Worm (Caenorhabditis elegans) whole organism, late embryonic: Measurements from ENCODE around the gene ugt-10.

ENCODE experiments used
- K09A11.1 ChIP-seq: sonication (generic microtip); optimal IDR thresholded peaks from 2 replicates; lab custom pipeline; 2017; ENCODE audit warnings: antibody characterized with exemption, mild to moderate bottlenecking, missing genetic modification characterization, missing compliant biosample characterization; ENCODE audit not compliant: insufficient read depth
- T23F11.4 ChIP-seq: fragments of 200-800 bp; sonication (Bioruptor generic); optimal IDR thresholded peaks from 2 replicates; lab custom pipeline; 2018; ENCODE audit warnings: mild to moderate bottlenecking, missing genetic modification characterization, missing compliant biosample characterization
- Y22D7AL.16 ChIP-seq: sonication (generic microtip); optimal IDR thresholded peaks from 2 replicates; lab custom pipeline; 2016; ENCODE audit warnings: missing genetic modification characterization, missing compliant biosample characterization
- ceh-19 ChIP-seq: fragments of 200-800 bp; sonication (Bioruptor generic); optimal IDR thresholded peaks from 2 replicates; lab custom pipeline; 2018; ENCODE audit warnings: mild to moderate bottlenecking, missing genetic modification characterization, missing compliant biosample characterization
- ceh-24 ChIP-seq: sonication (generic microtip); optimal IDR thresholded peaks from 2 replicates; lab custom pipeline; 2016; ENCODE audit warnings: mild to moderate bottlenecking, missing genetic modification characterization, missing compliant biosample characterization
- ceh-45 ChIP-seq: fragments of 200-800 bp; sonication (Bioruptor generic); IDR thresholded peaks from 2 replicates; pipeline ENCODE4 v1.3.6; 2022; ENCODE audit warnings: missing genetic modification reagents, missing genetic modification characterization, missing compliant biosample characterization
- ceh-9 ChIP-seq: sonication (generic microtip); optimal IDR thresholded peaks from 2 replicates; lab custom pipeline; 2016; ENCODE audit warnings: mild to moderate bottlenecking, missing genetic modification characterization, inconsistent platforms, missing compliant biosample characterization
- fkh-6 ChIP-seq: sonication (generic microtip); optimal IDR thresholded peaks from 2 replicates; lab custom pipeline; 2016; ENCODE audit warnings: missing genetic modification characterization, missing compliant biosample characterization
- gmeb-2 ChIP-seq: sonication (generic microtip); optimal IDR thresholded peaks from 2 replicates; lab custom pipeline; 2016; ENCODE audit warnings: missing genetic modification characterization, inconsistent platforms, missing compliant biosample characterization
- hlh-13 ChIP-seq: fragments of 200-800 bp; sonication (Bioruptor generic); optimal IDR thresholded peaks from 2 replicates; lab custom pipeline; 2018; ENCODE audit warnings: mild to moderate bottlenecking, missing genetic modification characterization, missing compliant biosample characterization
- hlh-6 ChIP-seq: sonication (generic microtip); optimal IDR thresholded peaks from 2 replicates; lab custom pipeline; 2016; ENCODE audit warnings: missing genotype, missing genetic modification characterization, missing compliant biosample characterization
- lim-6 ChIP-seq: sonication (generic microtip); optimal IDR thresholded peaks from 2 replicates; lab custom pipeline; 2016; ENCODE audit warnings: missing genetic modification characterization, missing compliant biosample characterization
- madf-2 ChIP-seq: sonication (generic microtip); optimal IDR thresholded peaks from 2 replicates; lab custom pipeline; 2017; ENCODE audit warnings: missing genetic modification characterization, missing compliant biosample characterization
- nfya-1 ChIP-seq: sonication (generic microtip); optimal IDR thresholded peaks from 2 replicates; lab custom pipeline; 2017; ENCODE audit warnings: missing genetic modification characterization, mild to moderate bottlenecking, missing compliant biosample characterization, antibody characterized with exemption, moderate library complexity
- odd-2 ChIP-seq: sonication (generic microtip); optimal IDR thresholded peaks from 2 replicates; lab custom pipeline; 2017; ENCODE audit warnings: antibody characterized with exemption, mild to moderate bottlenecking, missing genetic modification characterization, missing compliant biosample characterization
- pag-3 ChIP-seq: sonication (generic microtip); optimal IDR thresholded peaks from 2 replicates; lab custom pipeline; 2016; ENCODE audit warnings: missing compliant biosample characterization, missing genetic modification characterization, borderline replicate concordance
- pat-9 ChIP-seq: fragments of 200-800 bp; sonication (Bioruptor generic); optimal IDR thresholded peaks from 2 replicates; lab custom pipeline; 2018; ENCODE audit warnings: mild to moderate bottlenecking, missing genetic modification characterization, moderate library complexity, missing compliant biosample characterization
- pha-2 ChIP-seq: sonication (generic microtip); optimal IDR thresholded peaks from 2 replicates; lab custom pipeline; 2017; ENCODE audit warnings: mild to moderate bottlenecking, missing genetic modification characterization, missing compliant biosample characterization
- sox-4 ChIP-seq: sonication (generic microtip); optimal IDR thresholded peaks from 2 replicates; lab custom pipeline; 2017; ENCODE audit warnings: mild to moderate bottlenecking, missing genetic modification characterization, inconsistent platforms, missing compliant biosample characterization
- tbx-2 ChIP-seq: sonication (generic microtip); optimal IDR thresholded peaks from 2 replicates; lab custom pipeline; 2016; ENCODE audit warnings: missing genetic modification characterization, missing compliant biosample characterization
- tbx-7 ChIP-seq: sonication (generic microtip); optimal IDR thresholded peaks from 2 replicates; lab custom pipeline; 2016; ENCODE audit warnings: missing genotype, missing genetic modification characterization, missing compliant biosample characterization
- ztf-16 ChIP-seq: sonication (generic microtip); optimal IDR thresholded peaks from 2 replicates; lab custom pipeline; 2017; ENCODE audit warnings: missing genetic modification characterization, missing compliant biosample characterization

Gene ugt-10

DNA sequence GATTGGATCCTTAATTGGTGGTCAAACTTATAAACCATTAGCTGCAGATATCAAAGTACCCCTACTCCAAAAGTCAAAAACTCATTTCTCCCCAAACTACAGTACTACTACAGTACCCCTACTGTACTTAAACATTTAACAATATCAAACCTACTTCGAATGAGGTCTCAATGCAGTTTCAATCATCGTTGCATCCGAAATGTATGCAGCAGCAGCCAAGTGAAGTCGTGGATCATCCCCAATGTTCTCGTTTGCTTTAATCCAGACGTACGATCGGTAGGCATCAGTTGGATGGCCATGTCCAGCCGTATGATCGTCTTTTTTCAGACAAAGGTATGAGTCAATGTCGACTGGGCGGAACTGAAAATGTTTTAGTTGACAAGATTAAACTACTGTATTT lies 42.4 kb downstream of the ugt-10 start:
- TF ChIP-seq madf-2 (no peak), T23F11.4 (GFP tag; lab: Kevin White, UChicago) (no peak)

DNA sequence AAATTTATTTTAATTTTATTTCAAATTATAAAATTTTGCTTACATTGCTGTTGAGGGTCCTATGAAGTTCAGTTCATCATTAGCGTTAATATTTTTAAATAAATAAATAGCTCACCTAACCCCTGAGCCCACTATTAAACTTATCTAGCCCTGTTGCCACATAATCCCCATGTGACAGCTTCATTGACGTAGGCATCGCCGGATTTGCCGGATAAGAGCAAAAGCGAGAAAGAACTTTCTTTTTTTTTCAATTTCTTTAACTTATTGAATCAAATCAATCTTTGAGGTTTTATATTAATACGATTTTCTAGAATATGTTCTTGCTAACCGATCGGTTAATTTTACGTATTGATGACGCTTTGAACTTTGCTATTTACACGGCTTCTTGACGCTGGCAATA lies 48.0 kb downstream of the ugt-10 start:
- no peak for TF ChIP-seq gmeb-2
- no peak for TF ChIP-seq pat-9 (tag; lab: Kevin White, UChicago)
- TF ChIP-seq ceh-45 (GFP tag; lab: Robert Waterston, UW) = no peak
- no peak for TF ChIP-seq ceh-9 (tag; lab: Kevin White, UChicago)
- no peak for TF ChIP-seq tbx-2
- no peak for TF ChIP-seq ceh-24 (tag; lab: Kevin White, UChicago)
- TF ChIP-seq hlh-13 (GFP tag; lab: Kevin White, UChicago) = no peak
- TF ChIP-seq hlh-6 = no peak
- no peak for TF ChIP-seq lim-6
- no peak for TF ChIP-seq pha-2 (tag; lab: Kevin White, UChicago)
- TF ChIP-seq, all 69 proteins: peak for 0

DNA sequence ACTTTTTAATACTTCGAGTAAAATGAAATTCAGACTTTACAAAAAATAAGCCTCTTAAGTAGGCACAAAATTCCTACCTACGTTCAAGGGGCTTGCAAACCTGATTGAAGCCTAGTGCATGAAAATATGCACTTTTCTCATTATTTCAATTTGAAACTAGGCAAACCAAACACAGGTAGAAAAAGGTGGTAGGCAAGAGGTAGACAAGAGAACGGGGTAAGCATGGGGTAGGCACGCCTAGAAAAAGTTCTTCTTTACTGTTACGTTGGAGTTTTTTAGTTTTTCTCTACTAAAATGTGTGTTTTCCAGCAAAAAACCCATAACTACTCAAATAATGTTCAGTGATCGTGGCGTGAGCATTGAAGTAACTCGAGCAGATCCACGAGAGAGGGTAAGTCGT lies 48.8 kb downstream of the ugt-10 start, which contains the start of gene nex-4:
Gene nex-4, plus strand, starts transcription at position 301 of the 400 bp plus-strand sequence.
- no peak for TF ChIP-seq pat-9 (tag; lab: Kevin White, UChicago)
- TF ChIP-seq odd-2 (tag; lab: Kevin White, UChicago) = no peak
- no peak for TF ChIP-seq ceh-19
- TF ChIP-seq pag-3 = no peak
- TF ChIP-seq K09A11.1 (tag; lab: Kevin White, UChicago) = no peak
- TF ChIP-seq nfya-1 (tag; lab: Kevin White, UChicago) = no peak

DNA sequence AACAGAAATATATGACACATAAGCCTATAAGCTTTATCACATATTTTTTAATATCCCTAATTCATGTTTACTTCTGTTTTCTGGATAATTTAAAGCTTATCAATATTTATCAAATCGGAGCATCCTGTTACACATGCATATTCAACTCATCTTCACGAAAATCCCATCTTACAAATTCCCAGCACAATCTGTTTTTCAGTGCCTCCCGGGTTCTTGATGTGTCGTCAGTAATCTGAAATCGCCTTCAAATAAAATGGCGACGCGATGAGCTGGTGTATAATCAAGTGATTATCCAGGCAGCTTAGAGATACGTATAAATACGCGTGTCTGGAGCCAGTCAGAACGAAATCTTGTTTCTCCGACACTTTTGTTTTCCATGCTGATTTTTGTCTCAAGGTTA lies 49.5 kb downstream of the ugt-10 start:
- no peak for TF ChIP-seq fkh-6 (tag; lab: Kevin White, UChicago)
- no peak for TF ChIP-seq tbx-7 (tag; lab: Kevin White, UChicago)
- no peak for TF ChIP-seq gmeb-2
- TF ChIP-seq sox-4 = no peak
- no peak for TF ChIP-seq T23F11.4 (GFP tag; lab: Kevin White, UChicago)
- no peak for TF ChIP-seq ztf-16
- no peak for TF ChIP-seq pag-3
- no peak for TF ChIP-seq Y22D7AL.16
